Fruit fly (Drosophila melanogaster): ENCODE data around the gene Lip1.

The Lip1 gene

DNA sequence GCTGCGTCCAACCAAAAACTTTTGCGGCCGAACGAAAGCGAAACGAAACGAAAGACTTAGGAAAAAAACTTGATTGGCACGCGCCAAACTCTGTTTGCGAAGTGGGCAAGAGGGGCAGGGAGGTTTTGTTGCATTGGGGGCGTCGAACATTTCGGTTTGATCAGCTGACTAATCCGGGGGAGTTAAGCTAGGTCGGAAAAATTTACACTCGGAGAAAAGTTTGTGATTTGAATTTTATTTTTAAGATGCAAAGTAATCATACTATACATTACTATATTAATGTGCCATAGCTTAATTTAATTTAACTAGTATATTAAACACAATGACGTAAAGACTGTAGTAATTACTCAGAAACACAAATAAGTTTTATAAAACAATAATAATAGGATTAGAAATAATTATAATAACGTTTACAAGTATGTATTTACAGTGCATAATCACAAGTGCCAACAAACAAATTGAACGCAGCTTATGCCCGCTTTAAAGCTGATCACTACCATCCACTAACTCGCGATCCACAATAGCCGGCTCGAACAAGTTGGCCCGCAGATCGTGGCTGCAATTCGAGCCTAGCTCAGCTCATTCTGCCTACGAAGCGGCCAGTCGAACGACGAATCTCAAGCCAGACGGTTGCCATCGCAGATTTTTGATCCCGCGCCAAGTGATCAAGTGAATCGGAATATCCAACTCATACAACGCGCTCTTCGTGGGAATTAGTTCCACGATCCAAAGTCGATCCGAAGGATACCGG is 39.7 kb downstream of the Lip1 start, which contains the start of gene CG31871 (continued):
- TF ChIP-seq CG13775 (GFP tag; optimal IDR thresholded peaks at IDR 0.05) (peak; percentile 57), peb (GFP tag; IDR thresholded peaks at IDR 0.05) (peak; percentile 61), gem (tag; optimal IDR thresholded peaks at IDR 0.05) (peak; percentile 92), H2.0 (GFP tag; IDR thresholded peaks at IDR 0.05) (peak; percentile 62), ci (GFP tag; IDR thresholded peaks at IDR 0.05) (no peak; the same call in 2 of the 3 replicates), Fer1 (GFP tag; optimal IDR thresholded peaks at IDR 0.05) (no peak), CG11696 (GFP tag; IDR thresholded peaks at IDR 0.05) (no peak), odd (GFP tag; optimal IDR thresholded peaks at IDR 0.05) (peak; percentile 59), CG6854 (GFP tag; optimal IDR thresholded peaks at IDR 0.05) (peak; percentile 25), H15 (GFP tag; IDR thresholded peaks at IDR 0.05) (0 out of 3 replicates have a peak, but pooled peaks have one; percentile 44), CG3163 (GFP tag; optimal IDR thresholded peaks at IDR 0.05) (no peak), CG14441 (GFP tag; IDR thresholded peaks at IDR 0.05) (peak; percentile 71), CG11085 (GFP tag; IDR thresholded peaks at IDR 0.05) (no peak), CG10462 (GFP tag; optimal IDR thresholded peaks at IDR 0.05) (no peak), TFAM (GFP tag; optimal IDR thresholded peaks at IDR 0.05) (no peak), CG10431 (GFP tag; optimal IDR thresholded peaks at IDR 0.05) (peak; percentile 6), sna (GFP tag; IDR thresholded peaks at IDR 0.05; ENCODE audit: partially characterized antibody) (no peak), zen2 (GFP tag; IDR thresholded peaks at IDR 0.05; ENCODE audit: partially characterized antibody) (no peak), CG2116 (GFP tag; optimal IDR thresholded peaks at IDR 0.05) (peak; percentile 6), sug (tag; optimal IDR thresholded peaks at IDR 0.05) (no peak), Hey (tag; optimal IDR thresholded peaks at IDR 0.05) (no peak), slp2 (GFP tag; optimal IDR thresholded peaks at IDR 0.05) (no peak), CG1647 (GFP tag; optimal IDR thresholded peaks at IDR 0.05) (no peak), Lhr (GFP tag; optimal IDR thresholded peaks at IDR 0.05) (peak; percentile 34), nerfin-1 (tag; optimal IDR thresholded peaks at IDR 0.05) (no peak), CG7839 (tag; optimal IDR thresholded peaks at IDR 0.05) (peak; percentile 87), ac (GFP tag; optimal IDR thresholded peaks at IDR 0.05) (no peak), Myb (GFP tag; optimal IDR thresholded peaks at IDR 0.05) (no peak), Pdp1 (GFP tag; optimal IDR thresholded peaks at IDR 0.05) (no peak), Camta (GFP tag; optimal IDR thresholded peaks at IDR 0.05) (no peak), CG14965 (GFP tag; optimal IDR thresholded peaks at IDR 0.05; ENCODE audit: borderline replicate concordance) (no peak), dmrt11E (tag; optimal IDR thresholded peaks at IDR 0.05) (peak; percentile 71), CG7271 (tag; optimal IDR thresholded peaks at IDR 0.05) (no peak), CG3281 (GFP tag; optimal IDR thresholded peaks at IDR 0.05) (peak; percentile 56), HLH54F (GFP tag; optimal IDR thresholded peaks at IDR 0.05) (no peak), wor (GFP tag; IDR thresholded peaks at IDR 0.05) (peak; percentile 68), croc (GFP tag; conservative IDR thresholded peaks at IDR 0.05) (peak; percentile 65), CG8924 (tag; optimal IDR thresholded peaks at IDR 0.05) (peak; percentile 85), CG10959 (GFP tag; IDR thresholded peaks at IDR 0.05) (no peak), CG4820 (GFP tag; optimal IDR thresholded peaks at IDR 0.05) (peak; percentile 44), CG12769 (tag; optimal IDR thresholded peaks at IDR 0.05) (peak; percentile 30), slou (GFP tag; optimal IDR thresholded peaks at IDR 0.05) (no peak), GATAe (GFP tag; conservative IDR thresholded peaks at IDR 0.05) (0 out of 2 replicates have a peak, but pooled peaks have one; percentile 28), CG5180 (GFP tag; optimal IDR thresholded peaks at IDR 0.05) (peak; percentile 98), unc-4 (GFP tag; IDR thresholded peaks at IDR 0.05; ENCODE audit: partially characterized antibody) (no peak), gce (GFP tag; IDR thresholded peaks at IDR 0.05) (no peak), Tbp (GFP tag; optimal IDR thresholded peaks at IDR 0.05) (no peak), CG9797 (GFP tag; optimal IDR thresholded peaks at IDR 0.05) (no peak), Hr51 (GFP tag; optimal IDR thresholded peaks at IDR 0.05) (peak in 1 of 2 experiments; percentile 91)
